Worm (Caenorhabditis elegans) whole organism, L4 larva: ENCODE measurements around the gene M117.1.

ENCODE experiments used
- F49E8.2 ChIP-seq: sonication (generic microtip); optimal IDR thresholded peaks from 2 replicates; lab custom pipeline; 2016; ENCODE audit warnings: missing compliant biosample characterization, mild to moderate bottlenecking, missing genetic modification characterization, borderline replicate concordance
- aha-1 ChIP-seq: fragments of 150-350 bp; peaks from one replicate; lab custom pipeline; 2014; ENCODE audit warnings: missing biosample characterization, missing genetic modification characterization
- aly-2 ChIP-seq: sonication (generic microtip); optimal IDR thresholded peaks from 2 replicates; lab custom pipeline; 2018; ENCODE audit warnings: missing biosample characterization, missing genetic modification characterization
- hif-1 ChIP-seq, 2 experiments: sonication (generic microtip); optimal IDR thresholded peaks; 2 replicates each; lab custom pipeline; 2016 to 2017; ENCODE audit warnings: missing compliant biosample characterization in 2 of 2, missing genetic modification characterization in 2 of 2, missing genetic modification reagents in 2 of 2, missing genotype in 2 of 2, mild to moderate bottlenecking in 1 of 2
- lin-13 ChIP-seq: fragments of 150-350 bp; optimal IDR thresholded peaks from 2 replicates; lab custom pipeline; 2014; ENCODE audit warnings: missing biosample characterization, missing genetic modification reagents, missing genetic modification characterization
- nhr-28 ChIP-seq: fragments of 150-350 bp; optimal IDR thresholded peaks from 2 replicates; lab custom pipeline; 2014; ENCODE audit warnings: missing biosample characterization, missing genetic modification characterization
- nhr-76 ChIP-seq: fragments of 150-350 bp; optimal IDR thresholded peaks from 2 replicates; lab custom pipeline; 2014; ENCODE audit warnings: missing biosample characterization, missing genetic modification characterization
- nhr-77 ChIP-seq: fragments of 150-350 bp; optimal IDR thresholded peaks from 2 replicates; lab custom pipeline; 2014; ENCODE audit warnings: missing biosample characterization, missing genetic modification characterization
- sdz-12 ChIP-seq: fragments of 200-800 bp; sonication (Bioruptor generic); optimal IDR thresholded peaks from 2 replicates; lab custom pipeline; 2018; ENCODE audit warnings: mild to moderate bottlenecking, missing genetic modification characterization, missing compliant biosample characterization
- skn-1 ChIP-seq: fragments of 150-350 bp; optimal IDR thresholded peaks from 2 replicates; lab custom pipeline; 2014; ENCODE audit warnings: missing biosample characterization, missing genetic modification characterization
- snpc-4 ChIP-seq: fragments of 150-350 bp; optimal IDR thresholded peaks from 2 replicates; lab custom pipeline; 2014; ENCODE audit warnings: missing biosample characterization, missing genetic modification characterization
- tag-97 ChIP-seq: fragments of 200-800 bp; sonication (Bioruptor generic); IDR thresholded peaks from 2 replicates; pipeline ENCODE4 v1.3.6; 2022; ENCODE audit warnings: missing genetic modification characterization, missing compliant biosample characterization
- unc-62 ChIP-seq, 3 experiments: fragments of 150-350 bp in 1 of 3; sonication (generic microtip); optimal IDR thresholded peaks in 2 of 3; peaks in 1 of 3; 1 replicate in 1 of 3; 2 replicates in 2 of 3; lab custom pipeline; 2014 to 2017; ENCODE audit warnings: missing biosample characterization in 3 of 3, missing genetic modification characterization in 3 of 3, missing genetic modification reagents in 3 of 3, missing genotype in 1 of 3

ce11 chrIV:11864226-11864625, 50.2 kb downstream of the M117.1 start, which contains the start of gene trpa-1:
- TF ChIP-seq sdz-12 (GFP tag; lab: Kevin White, UChicago) (no peak), tag-97 (GFP tag; lab: Robert Waterston, UW) (no peak), aha-1 (no peak), skn-1 (tag; lab: Kevin White, UChicago) (no peak), unc-62 (GFP tag; optimal IDR thresholded peaks at IDR 0.05 in 1 of 2; lab: Kevin White, UChicago) (no peak), unc-62 (tag; optimal IDR thresholded peaks at IDR 0.05; lab: Kevin White, UChicago) (no peak), lin-13 (GFP tag; lab: Kevin White, UChicago) (no peak), hif-1 (tag; optimal IDR thresholded peaks at IDR 0.05; lab: Kevin White, UChicago) (no peak), nhr-77 (tag; lab: Kevin White, UChicago) (no peak), nhr-76 (no peak), aly-2 (tag; lab: Kevin White, UChicago) (no peak), snpc-4 (tag; lab: Kevin White, UChicago) (no peak), nhr-28 (tag; lab: Kevin White, UChicago) (no peak), F49E8.2 (tag; lab: Kevin White, UChicago) (no peak)
